Fruit fly (Drosophila melanogaster) whole organism, wandering third instar larva: ENCODE measurements around the gene CG32625.

Source experiments
- Abd-B ChIP-seq: fragments of >200 bp; optimal IDR thresholded peaks from 2 replicates; lab custom pipeline; 2017; ENCODE audit warnings: missing biosample characterization, missing genetic modification characterization
- Dfd ChIP-seq: fragments of >200 bp; optimal IDR thresholded peaks from 2 replicates; lab custom pipeline; 2017; ENCODE audit warnings: missing biosample characterization, missing genetic modification characterization
- GATAd ChIP-seq: sonication (Bioruptor generic); optimal IDR thresholded peaks from 2 replicates; lab custom pipeline; 2016; ENCODE audit warnings: missing biosample characterization, missing genetic modification characterization
- Hnf4 ChIP-seq: fragments of 200-800 bp; sonication (Bioruptor generic); optimal IDR thresholded peaks from 2 replicates; lab custom pipeline; 2016; ENCODE audit warnings: missing biosample characterization, mild to moderate bottlenecking, missing genetic modification characterization
- Hr78 ChIP-seq: fragments of >200 bp; optimal IDR thresholded peaks from 2 replicates; lab custom pipeline; 2017; ENCODE audit warnings: missing biosample characterization, missing genetic modification characterization
- N ChIP-seq: fragments of >200 bp; optimal IDR thresholded peaks from 2 replicates; lab custom pipeline; 2018; ENCODE audit warnings: missing biosample characterization, missing external identifiers, missing genetic modification characterization
- OdsH ChIP-seq: fragments of 200-800 bp; sonication (Bioruptor generic); optimal IDR thresholded peaks from 2 replicates; lab custom pipeline; 2016; ENCODE audit warnings: missing biosample characterization, mild to moderate bottlenecking, missing genetic modification characterization
- foxo ChIP-seq, 2 experiments: fragments of 200-800 bp; sonication (Bioruptor generic); optimal IDR thresholded peaks; 2 replicates in 1 of 2; 3 replicates in 1 of 2; lab custom pipeline; 2016 to 2017; ENCODE audit warnings: missing biosample characterization in 2 of 2, missing genetic modification characterization in 2 of 2
- fru ChIP-seq: fragments of 200-800 bp; sonication (Bioruptor generic); optimal IDR thresholded peaks from 3 replicates; lab custom pipeline; 2016; ENCODE audit warnings: missing biosample characterization, mild to moderate bottlenecking, missing genetic modification characterization
- h ChIP-seq: fragments of 200-800 bp; sonication (Bioruptor generic); optimal IDR thresholded peaks from 3 replicates; lab custom pipeline; 2016; ENCODE audit warnings: missing biosample characterization, mild to moderate bottlenecking, missing genetic modification characterization
- pan ChIP-seq: fragments of >200 bp; optimal IDR thresholded peaks from 2 replicates; lab custom pipeline; 2017
- psq ChIP-seq: fragments of 200-800 bp; sonication (Bioruptor generic); optimal IDR thresholded peaks from 3 replicates; lab custom pipeline; 2017; ENCODE audit warnings: missing biosample characterization, mild to moderate bottlenecking, missing genetic modification characterization, moderate library complexity
- rgr ChIP-seq: fragments of 200-800 bp; sonication (Bioruptor generic); optimal IDR thresholded peaks from 3 replicates; lab custom pipeline; 2016; ENCODE audit warnings: missing biosample characterization, mild to moderate bottlenecking, missing genetic modification characterization
- tai ChIP-seq: sonication (Bioruptor generic); optimal IDR thresholded peaks from 2 replicates; lab custom pipeline; 2016; ENCODE audit warnings: missing biosample characterization, missing genetic modification characterization

DNA sequence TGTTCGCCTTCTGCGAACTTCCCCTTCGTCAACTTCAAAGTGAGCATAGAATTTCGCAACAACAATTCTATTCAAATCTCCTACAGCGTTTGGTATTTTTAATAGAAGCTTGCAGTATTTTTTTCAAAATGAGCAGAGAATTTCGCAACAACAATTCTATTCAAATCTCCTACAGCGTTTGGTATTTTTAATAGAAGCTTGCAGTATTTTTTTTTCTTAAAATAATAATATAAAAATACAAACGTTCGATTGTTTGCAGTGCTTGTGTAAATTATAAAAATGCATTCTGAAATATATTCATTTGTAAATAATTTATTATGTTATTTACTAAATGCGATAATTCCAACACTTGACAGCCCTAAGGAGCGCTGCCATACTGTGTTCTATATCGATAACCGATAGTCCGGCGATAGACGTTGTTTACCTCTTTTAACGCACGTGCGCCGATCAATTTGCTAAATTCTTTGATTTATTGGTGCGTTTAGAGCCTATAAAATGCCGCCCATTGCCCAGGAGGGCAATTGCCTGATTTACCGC is at the start of gene CG32625, which contains the start of gene Rtc1:
- TF ChIP-seq psq (GFP tag; lab: Kevin White, UChicago) (peak; percentile 39), pan (no peak), N (GFP tag; lab: Kevin White, UChicago) (no peak), OdsH (GFP tag; lab: Kevin White, UChicago) (peak; percentile 5), rgr (peak; percentile 44), foxo (GFP tag; optimal IDR thresholded peaks at IDR 0.05; lab: Kevin White, UChicago) (peak in 1 of 2 experiments; percentile 55), Hnf4 (GFP tag; lab: Kevin White, UChicago) (peak; percentile 9), Hr78 (GFP tag; lab: Kevin White, UChicago) (no peak), tai (GFP tag; lab: Kevin White, UChicago) (no peak), Dfd (GFP tag; lab: Kevin White, UChicago) (no peak), Abd-B (no peak), GATAd (GFP tag; lab: Kevin White, UChicago) (no peak), h (peak; percentile 46), fru (GFP tag; lab: Kevin White, UChicago) (no peak)
